Fruit fly (Drosophila melanogaster) S2 (cell line): ENCODE measurements around the gene CG33795.

Experiments used
- CG8478 ChIP-seq: fragments of >200 bp; optimal IDR thresholded peaks from 2 replicates; lab custom pipeline; 2018
- CTCF ChIP-seq, 2 experiments: fragments of >200 bp; optimal IDR thresholded peaks; 2 replicates each; lab custom pipeline; 2018

The CG33795 gene

dm6 chr3L:16202550-16202949, 31.4 kb upstream of the CG33795 start:
- no peak for TF ChIP-seq CG8478 (lab: Kevin White, UChicago)
- no peak for TF ChIP-seq CTCF (optimal IDR thresholded peaks at IDR 0.05; lab: Kevin White, UChicago)

- TF ChIP-seq CG8478 (lab: Kevin White, UChicago) = no peak
- TF ChIP-seq CTCF (optimal IDR thresholded peaks at IDR 0.05; lab: Kevin White, UChicago) = no peak
Measured at dm6 chr3L:16201028-16201427, 29.8 kb upstream of the CG33795 start, which contains the start of gene dls. Gene dls (plus strand): TSS chr3L:16201328.

dm6 chr3L:16199929-16200328, 28.7 kb upstream of the CG33795 start, which contains the start of gene CG33689:
Gene CG33689 (plus strand): TSS chr3L:16200229.
- no peak for TF ChIP-seq CTCF (optimal IDR thresholded peaks at IDR 0.05; lab: Kevin White, UChicago)
- TF ChIP-seq CG8478 (lab: Kevin White, UChicago) = no peak

DNA sequence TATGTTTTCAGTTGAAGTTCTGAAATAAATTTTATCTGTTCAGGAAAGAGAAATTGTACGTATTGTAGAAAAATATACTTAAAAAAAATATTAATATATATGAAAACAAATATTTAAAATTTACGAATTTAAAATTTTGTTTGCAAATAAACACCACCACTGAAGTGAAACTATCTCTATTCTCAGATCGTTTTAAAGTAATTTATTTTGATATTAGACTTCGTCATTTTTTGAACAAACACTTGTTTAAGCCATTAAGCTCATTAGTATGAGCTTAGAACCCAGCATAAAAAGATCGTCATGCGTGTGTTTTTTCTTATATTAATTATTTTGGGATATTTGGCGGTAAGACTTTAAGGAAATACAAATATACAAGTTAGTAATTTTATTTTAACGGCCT, 27.7 kb upstream of the CG33795 start, which contains the start of gene CG33688:
TSS of gene CG33688 (plus strand) at position 301 of the 400 bp plus-strand sequence.
- no peak for TF ChIP-seq CTCF (optimal IDR thresholded peaks at IDR 0.05; lab: Kevin White, UChicago)
- TF ChIP-seq CG8478 (lab: Kevin White, UChicago) = no peak

DNA sequence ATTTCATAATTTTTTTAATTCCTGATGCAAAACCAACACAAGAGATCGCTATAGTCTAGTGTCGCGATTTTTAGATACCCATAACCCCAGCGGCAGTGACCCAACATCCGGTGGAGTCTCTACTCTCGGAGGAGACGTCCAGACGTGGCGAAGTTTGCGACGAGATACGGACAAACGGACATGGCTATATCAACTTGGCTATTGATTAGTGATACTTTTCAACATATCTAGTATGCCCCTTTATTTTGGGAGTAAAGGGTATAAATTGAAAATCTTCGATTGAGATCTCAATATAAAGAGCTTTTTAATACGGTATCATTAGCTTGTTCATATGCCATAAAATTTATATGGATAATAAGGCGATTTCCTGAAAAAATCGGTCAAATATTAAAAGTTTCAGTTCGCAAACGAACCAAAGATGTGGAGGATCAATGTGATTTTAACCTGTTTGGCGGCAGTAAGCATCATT, 26.3 kb upstream of the CG33795 start, which contains the start of gene CG33687:
TSS of gene CG33687 (plus strand) at position 419 of the 469 bp plus-strand sequence.
- no peak for TF ChIP-seq CTCF (optimal IDR thresholded peaks at IDR 0.05; lab: Kevin White, UChicago)
- TF ChIP-seq CG8478 (lab: Kevin White, UChicago) = no peak

dm6 chr3L:16196588-16197183, 25.5 kb upstream of the CG33795 start:
- TF ChIP-seq CG8478 (lab: Kevin White, UChicago) (no peak), CTCF (optimal IDR thresholded peaks at IDR 0.05; lab: Kevin White, UChicago) (no peak)

dm6 chr3L:16195476-16195958, 24.3 kb upstream of the CG33795 start:
- TF ChIP-seq CG8478 (lab: Kevin White, UChicago) (no peak), CTCF (optimal IDR thresholded peaks at IDR 0.05; lab: Kevin White, UChicago) (no peak)

DNA sequence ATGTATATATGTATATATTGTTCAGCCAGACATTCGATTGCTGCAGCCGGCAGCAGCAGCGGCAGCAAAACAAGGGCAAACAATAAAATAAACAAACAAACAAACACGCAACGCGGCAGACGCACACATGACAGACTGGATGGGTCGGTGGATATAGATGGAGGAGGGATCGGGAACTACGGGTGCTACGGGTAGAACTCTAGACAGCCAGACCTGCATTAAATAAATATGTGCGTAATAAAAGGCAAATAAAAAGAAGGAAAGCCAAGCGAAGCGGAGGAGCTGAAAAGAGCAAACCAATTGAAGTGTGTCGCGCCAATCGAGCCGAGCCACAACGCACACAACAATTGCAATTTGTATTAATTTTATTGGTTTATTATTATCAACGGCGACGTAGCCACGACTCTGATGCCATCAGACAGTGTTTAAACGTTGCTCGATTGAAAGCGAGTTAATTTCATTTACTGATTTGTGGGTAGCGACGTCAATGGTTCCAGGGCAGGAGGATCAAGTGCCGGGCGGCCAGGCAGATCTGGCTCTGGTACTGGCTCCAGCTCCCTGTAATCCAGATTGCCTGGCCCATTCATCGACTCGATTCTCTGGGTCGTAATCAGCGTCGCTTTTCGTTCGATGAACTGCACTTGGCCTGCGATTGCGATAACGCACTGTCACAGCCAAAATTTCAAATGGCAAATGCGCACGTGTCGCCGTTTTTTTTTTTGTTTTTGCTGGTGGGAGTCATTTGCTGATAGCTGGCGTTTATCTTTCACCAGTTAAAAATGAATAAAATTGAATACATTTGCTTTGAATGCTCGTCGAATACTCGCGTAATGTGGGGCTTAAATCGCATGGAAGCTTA, 22.9 kb upstream of the CG33795 start:
- no peak for TF ChIP-seq CG8478 (lab: Kevin White, UChicago)

dm6 chr3L:16192561-16193355, 21.6 kb upstream of the CG33795 start:
- TF ChIP-seq CG8478 (lab: Kevin White, UChicago) (no peak), CTCF (optimal IDR thresholded peaks at IDR 0.05; lab: Kevin White, UChicago) (no peak)

- TF ChIP-seq CG8478 (lab: Kevin White, UChicago) (no peak), CTCF (optimal IDR thresholded peaks at IDR 0.05; lab: Kevin White, UChicago) (no peak)
Measured at dm6 chr3L:16190885-16191284, 19.7 kb upstream of the CG33795 start.

dm6 chr3L:16189925-16190231, 18.7 kb upstream of the CG33795 start:
- no peak for TF ChIP-seq CG8478 (lab: Kevin White, UChicago)
- TF ChIP-seq CTCF (optimal IDR thresholded peaks at IDR 0.05; lab: Kevin White, UChicago) = no peak

DNA sequence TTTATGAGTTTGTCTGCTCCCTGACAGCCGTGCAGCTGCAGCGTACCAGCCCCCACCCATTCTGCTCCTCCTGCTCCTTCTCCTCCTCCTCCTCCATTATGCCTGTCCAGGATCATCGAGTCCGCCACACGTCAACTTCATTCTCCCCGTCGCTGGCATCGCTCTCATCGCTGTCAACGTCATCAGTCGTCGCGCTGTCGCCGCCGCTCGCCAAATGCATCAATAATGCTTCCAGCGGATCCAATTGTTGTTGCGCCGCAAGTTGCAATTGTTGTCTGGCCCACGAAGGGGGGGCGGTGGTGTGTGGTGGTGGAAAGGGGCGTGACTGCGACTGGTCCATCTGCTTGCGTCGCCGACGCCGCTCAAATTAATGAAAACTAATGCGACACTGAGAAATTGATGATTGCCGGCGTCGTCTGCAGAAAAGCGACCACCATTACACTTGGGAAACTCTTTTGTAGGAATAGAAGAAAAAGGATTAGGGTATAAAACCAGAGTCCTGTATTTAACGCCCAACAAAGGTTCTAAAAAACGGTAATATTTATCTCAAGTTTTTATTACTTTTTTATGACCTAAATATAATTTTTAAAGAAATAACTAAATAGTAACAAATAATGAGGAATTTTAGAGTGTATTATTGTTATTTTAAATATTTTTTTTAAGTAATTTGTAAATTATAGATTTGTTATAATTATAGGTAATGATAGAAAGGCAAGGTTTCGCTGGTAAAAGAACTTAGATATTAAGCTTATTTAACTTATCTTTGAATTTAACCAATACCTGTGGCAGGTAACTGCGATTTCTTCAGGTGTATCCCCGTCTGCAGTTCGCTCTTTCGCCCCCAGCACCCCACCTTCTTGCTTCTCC, 18.1 kb upstream of the CG33795 start:
- TF ChIP-seq CTCF (optimal IDR thresholded peaks at IDR 0.05; lab: Kevin White, UChicago) (no peak), CG8478 (lab: Kevin White, UChicago) (no peak)

DNA sequence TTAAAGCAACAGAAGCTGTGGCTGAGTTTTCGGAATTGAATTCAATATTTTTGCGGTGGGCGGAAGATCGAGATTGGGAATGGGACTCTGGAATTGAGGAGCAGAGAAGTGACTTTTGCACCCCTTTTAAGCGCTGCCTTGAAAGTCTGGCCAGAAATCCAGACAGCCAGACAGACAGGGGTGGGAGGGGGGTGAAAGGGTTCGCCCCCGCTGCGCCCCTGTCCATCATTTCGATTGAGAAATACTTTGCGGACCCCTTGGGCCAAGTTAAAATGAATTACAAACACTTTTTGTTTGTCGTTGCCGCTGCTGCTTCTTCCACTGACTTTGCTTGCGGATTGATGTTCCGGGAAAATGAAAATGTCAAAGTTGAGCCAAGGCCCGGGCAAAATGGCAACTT, 12.3 kb upstream of the CG33795 start:
- TF ChIP-seq CG8478 (lab: Kevin White, UChicago) = no peak
- no peak for TF ChIP-seq CTCF (optimal IDR thresholded peaks at IDR 0.05; lab: Kevin White, UChicago)
